Worm (Caenorhabditis elegans) whole organism, L4/young adult: ENCODE data around the gene cks-1.

ENCODE experiments used
- W03F9.2 ChIP-seq: fragments of 150-350 bp; optimal IDR thresholded peaks from 2 replicates; lab custom pipeline; 2014; ENCODE audit warnings: missing biosample characterization, missing genetic modification characterization
- dao-5 ChIP-seq: sonication (generic microtip); optimal IDR thresholded peaks from 2 replicates; lab custom pipeline; 2016; ENCODE audit warnings: missing genotype, missing genetic modification characterization, moderate library complexity, missing compliant biosample characterization
- him-1 ChIP-seq: sonication (generic microtip); optimal IDR thresholded peaks from 2 replicates; lab custom pipeline; 2016; ENCODE audit warnings: missing genotype, missing genetic modification reagents, missing genetic modification characterization, missing compliant biosample characterization

- TF ChIP-seq him-1 (tag; lab: Kevin White, UChicago) (no peak), dao-5 (tag; lab: Kevin White, UChicago) (no peak), W03F9.2 (tag; lab: Kevin White, UChicago) (no peak)
These were observed 10.3 kb downstream of the cks-1 start for ce11 chrIV:8523981-8524380.
